Fruit fly (Drosophila melanogaster) Kc167 (cell line): ENCODE data around the gene CG8379.

Experiments
- Myc ChIP-seq: fragments of >200 bp; optimal IDR thresholded peaks from 2 replicates; lab custom pipeline; 2017; ENCODE audit warnings: missing external identifiers
- Sin3A ChIP-seq: fragments of >200 bp; optimal IDR thresholded peaks from 2 replicates; lab custom pipeline; 2018; ENCODE audit warnings: missing external identifiers
- h ChIP-seq: fragments of >200 bp; optimal IDR thresholded peaks from 3 replicates; lab custom pipeline; 2018; ENCODE audit warnings: missing external identifiers
- insv ChIP-seq: fragments of >200 bp; optimal IDR thresholded peaks from 3 replicates; lab custom pipeline; 2018; ENCODE audit warnings: missing external identifiers
- psq ChIP-seq: fragments of >200 bp; optimal IDR thresholded peaks from 2 replicates; lab custom pipeline; 2017; ENCODE audit warnings: missing external identifiers
- ttk ChIP-seq: sonication (Bioruptor generic); optimal IDR thresholded peaks from 2 replicates; lab custom pipeline; 2017; ENCODE audit warnings: missing external identifiers

The CG8379 gene

dm6 chr3R:8805388-8805852, 18.8 kb upstream of the CG8379 start, which contains the start of gene CG9839:
TSS of gene CG9839 (minus strand) at chr3R:8805802.
- no peak for TF ChIP-seq insv (lab: Kevin White, UChicago)
- no peak for TF ChIP-seq psq (lab: Kevin White, UChicago)
- no peak for TF ChIP-seq Myc (lab: Kevin White, UChicago)
- TF ChIP-seq ttk (lab: Kevin White, UChicago), result no peak
- TF ChIP-seq h (lab: Kevin White, UChicago), result no peak
- TF ChIP-seq Sin3A (lab: Kevin White, UChicago), result no peak

- TF ChIP-seq h (lab: Kevin White, UChicago) (no peak), Sin3A (lab: Kevin White, UChicago) (no peak), ttk (lab: Kevin White, UChicago) (no peak)
Observed at dm6 chr3R:8806104-8806503, 18.1 kb upstream of the CG8379 start, which contains the start of gene hng2. TSS of gene hng2 (plus strand) at chr3R:8806322.

- no peak for TF ChIP-seq insv (lab: Kevin White, UChicago)
Observed at dm6 chr3R:8806638-8807037, 17.6 kb upstream of the CG8379 start.

dm6 chr3R:8807048-8807447, 17.2 kb upstream of the CG8379 start:
- no peak for TF ChIP-seq h (lab: Kevin White, UChicago)
- no peak for TF ChIP-seq Myc (lab: Kevin White, UChicago)
- no peak for TF ChIP-seq insv (lab: Kevin White, UChicago)
- TF ChIP-seq Sin3A (lab: Kevin White, UChicago), result no peak
- no peak for TF ChIP-seq psq (lab: Kevin White, UChicago)
- TF ChIP-seq ttk (lab: Kevin White, UChicago), result no peak

- TF ChIP-seq ttk (lab: Kevin White, UChicago), result no peak
- no peak for TF ChIP-seq h (lab: Kevin White, UChicago)
Observed at dm6 chr3R:8807831-8808517, 16.2 kb upstream of the CG8379 start.

dm6 chr3R:8808518-8808921, 15.7 kb upstream of the CG8379 start:
- TF ChIP-seq insv (lab: Kevin White, UChicago) (no peak), ttk (lab: Kevin White, UChicago) (no peak), h (lab: Kevin White, UChicago) (no peak), Sin3A (lab: Kevin White, UChicago) (no peak), Myc (lab: Kevin White, UChicago) (no peak), psq (lab: Kevin White, UChicago) (no peak)

- no peak for TF ChIP-seq Sin3A (lab: Kevin White, UChicago)
- TF ChIP-seq h (lab: Kevin White, UChicago), result no peak
- no peak for TF ChIP-seq ttk (lab: Kevin White, UChicago)
- no peak for TF ChIP-seq psq (lab: Kevin White, UChicago)
- no peak for TF ChIP-seq insv (lab: Kevin White, UChicago)
- TF ChIP-seq Myc (lab: Kevin White, UChicago), result no peak
Observed at dm6 chr3R:8809712-8810111, 14.5 kb upstream of the CG8379 start.

- no peak for TF ChIP-seq insv (lab: Kevin White, UChicago)
- TF ChIP-seq ttk (lab: Kevin White, UChicago), result no peak
- no peak for TF ChIP-seq Sin3A (lab: Kevin White, UChicago)
- no peak for TF ChIP-seq Myc (lab: Kevin White, UChicago)
- TF ChIP-seq psq (lab: Kevin White, UChicago), result no peak
- no peak for TF ChIP-seq h (lab: Kevin White, UChicago)
Observed at dm6 chr3R:8810397-8811184, 13.6 kb upstream of the CG8379 start.

dm6 chr3R:8811323-8811936, 12.8 kb upstream of the CG8379 start:
- TF ChIP-seq Myc (lab: Kevin White, UChicago), result no peak
- TF ChIP-seq insv (lab: Kevin White, UChicago), result no peak
- no peak for TF ChIP-seq Sin3A (lab: Kevin White, UChicago)
- TF ChIP-seq psq (lab: Kevin White, UChicago), result no peak
- TF ChIP-seq h (lab: Kevin White, UChicago), result no peak
- TF ChIP-seq ttk (lab: Kevin White, UChicago), result no peak

- TF ChIP-seq h (lab: Kevin White, UChicago) (no peak), insv (lab: Kevin White, UChicago) (no peak), ttk (lab: Kevin White, UChicago) (no peak), Myc (lab: Kevin White, UChicago) (no peak), Sin3A (lab: Kevin White, UChicago) (no peak), psq (lab: Kevin White, UChicago) (no peak)
Observed at dm6 chr3R:8812342-8812966, 11.8 kb upstream of the CG8379 start.

dm6 chr3R:8813164-8813629, 11.0 kb upstream of the CG8379 start, which contains the start of gene CG9837:
TSS of gene CG9837 (minus strand) at chr3R:8813579.
- no peak for TF ChIP-seq h (lab: Kevin White, UChicago)
- no peak for TF ChIP-seq Myc (lab: Kevin White, UChicago)
- TF ChIP-seq psq (lab: Kevin White, UChicago), result no peak
- TF ChIP-seq ttk (lab: Kevin White, UChicago), result no peak
- TF ChIP-seq Sin3A (lab: Kevin White, UChicago), result no peak
- no peak for TF ChIP-seq insv (lab: Kevin White, UChicago)
